Fruit fly (Drosophila melanogaster): ENCODE results near the gene CG12541.

Gene CG12541

dm6 chrX:7014931-7015428 lies 50.9 kb downstream of the CG12541 start (continued):
- TF ChIP-seq ato (GFP tag; IDR thresholded peaks at IDR 0.05; ENCODE audit: partially characterized antibody) (0 out of 2 replicates have a peak, but pooled peaks have one; percentile 42), az2 (GFP tag; optimal IDR thresholded peaks at IDR 0.05) (peak; percentile 46), CG16863 (GFP tag; optimal IDR thresholded peaks at IDR 0.05) (peak; percentile 31), CG1024 (GFP tag; IDR thresholded peaks at IDR 0.05) (0 out of 2 replicates have a peak, but pooled peaks have one; percentile 3), tx (GFP tag; optimal IDR thresholded peaks at IDR 0.05) (peak; percentile 27), CG12391 (tag; optimal IDR thresholded peaks at IDR 0.05) (peak; percentile 35), CG8089 (GFP tag; optimal IDR thresholded peaks at IDR 0.05) (no peak), jumu (GFP tag; optimal IDR thresholded peaks at IDR 0.05) (peak; percentile 40), chm (GFP tag; IDR thresholded peaks at IDR 0.05) (0 out of 2 replicates have a peak, but pooled peaks have one; percentile 19), peb (GFP tag; IDR thresholded peaks at IDR 0.05) (no peak), Six4 (GFP tag; optimal IDR thresholded peaks at IDR 0.05) (no peak), tin (GFP tag; optimal IDR thresholded peaks at IDR 0.05) (peak; percentile 41), CG9437 (GFP tag; optimal IDR thresholded peaks at IDR 0.05) (peak; percentile 8), CG12104 (GFP tag; optimal IDR thresholded peaks at IDR 0.05) (no peak), Usf (GFP tag; optimal IDR thresholded peaks at IDR 0.05) (no peak), CG7928 (GFP tag; optimal IDR thresholded peaks at IDR 0.05) (no peak), dysf (GFP tag; IDR thresholded peaks at IDR 0.05) (peak; percentile 57; the same call in 2 of the 3 replicates), CG13287 (GFP tag; IDR thresholded peaks at IDR 0.05; ENCODE audit: partially characterized antibody) (peak; percentile 84), CG30431 (GFP tag; optimal IDR thresholded peaks at IDR 0.05) (no peak), CG10209 (GFP tag; optimal IDR thresholded peaks at IDR 0.05) (peak; percentile 14), CG4360 (GFP tag; IDR thresholded peaks at IDR 0.05) (no peak), kay (GFP tag; optimal IDR thresholded peaks at IDR 0.05) (no peak), CG11093 (GFP tag; IDR thresholded peaks at IDR 0.05) (peak; percentile 45; the same call in 2 of the 3 replicates), nom (GFP tag; optimal IDR thresholded peaks at IDR 0.05) (no peak), Dad (GFP tag; optimal IDR thresholded peaks at IDR 0.05) (peak; percentile 54), danr (GFP tag; IDR thresholded peaks at IDR 0.05) (no peak), CG6683 (GFP tag; optimal IDR thresholded peaks at IDR 0.05) (no peak), CG34422 (GFP tag; IDR thresholded peaks at IDR 0.05) (peak; percentile 22; the same call in 1 of the 3 replicates), H15 (GFP tag; IDR thresholded peaks at IDR 0.05) (0 out of 3 replicates have a peak, but pooled peaks have one; percentile 8), CG17802 (tag; optimal IDR thresholded peaks at IDR 0.05) (no peak), Side (GFP tag; optimal IDR thresholded peaks at IDR 0.05) (peak; percentile 72), Ada2b (GFP tag; IDR thresholded peaks at IDR 0.05) (peak; percentile 25), bbx (GFP tag; IDR thresholded peaks at IDR 0.05; ENCODE audit: partially characterized antibody) (peak; percentile 49; the same call in 1 of the 2 replicates), cas (GFP tag; IDR thresholded peaks at IDR 0.05) (no peak), sim (GFP tag; IDR thresholded peaks at IDR 0.05) (no peak), bcd (GFP tag; optimal IDR thresholded peaks at IDR 0.05) (peak; percentile 15), cato (GFP tag; optimal IDR thresholded peaks at IDR 0.05; ENCODE audit: borderline replicate concordance) (no peak), twi (tag; optimal IDR thresholded peaks at IDR 0.05) (no peak), CG16779 (GFP tag; IDR thresholded peaks at IDR 0.05) (no peak), tap (tag; optimal IDR thresholded peaks at IDR 0.05) (no peak), CG17359 (tag; optimal IDR thresholded peaks at IDR 0.05) (peak; percentile 34), Lpt (GFP tag; optimal IDR thresholded peaks at IDR 0.05) (no peak), lola (GFP tag; optimal IDR thresholded peaks at IDR 0.05) (no peak), HLHmδ (GFP tag; optimal IDR thresholded peaks at IDR 0.05) (no peak), ro (GFP tag; IDR thresholded peaks at IDR 0.05) (no peak), pho (GFP tag; optimal IDR thresholded peaks at IDR 0.05) (peak; percentile 6), ac (GFP tag; optimal IDR thresholded peaks at IDR 0.05) (no peak), Taf1 (GFP tag; IDR thresholded peaks at IDR 0.05) (peak; percentile 15; the same call in 1 of the 2 replicates), CG6254 (GFP tag; optimal IDR thresholded peaks at IDR 0.05) (no peak), CG31441 (GFP tag; IDR thresholded peaks at IDR 0.05) (0 out of 2 replicates have a peak, but pooled peaks have one; percentile 26), CG8944 (GFP tag; optimal IDR thresholded peaks at IDR 0.05) (no peak)

Measured in whole organism, embryonic.